Worm (Caenorhabditis elegans) whole organism, L4 larva: ENCODE data around the gene Y54G2A.45.

ENCODE experiments used
- egl-27 ChIP-seq: sonication (generic microtip); optimal IDR thresholded peaks from 3 replicates; lab custom pipeline; 2017; ENCODE audit warnings: missing biosample characterization, missing genetic modification reagents, missing genetic modification characterization
- nhr-77 ChIP-seq: fragments of 150-350 bp; optimal IDR thresholded peaks from 2 replicates; lab custom pipeline; 2014; ENCODE audit warnings: missing biosample characterization, missing genetic modification characterization
- ztf-11 ChIP-seq: fragments of 150-350 bp; optimal IDR thresholded peaks from 2 replicates; lab custom pipeline; 2014; ENCODE audit warnings: missing biosample characterization, missing genetic modification characterization

DNA sequence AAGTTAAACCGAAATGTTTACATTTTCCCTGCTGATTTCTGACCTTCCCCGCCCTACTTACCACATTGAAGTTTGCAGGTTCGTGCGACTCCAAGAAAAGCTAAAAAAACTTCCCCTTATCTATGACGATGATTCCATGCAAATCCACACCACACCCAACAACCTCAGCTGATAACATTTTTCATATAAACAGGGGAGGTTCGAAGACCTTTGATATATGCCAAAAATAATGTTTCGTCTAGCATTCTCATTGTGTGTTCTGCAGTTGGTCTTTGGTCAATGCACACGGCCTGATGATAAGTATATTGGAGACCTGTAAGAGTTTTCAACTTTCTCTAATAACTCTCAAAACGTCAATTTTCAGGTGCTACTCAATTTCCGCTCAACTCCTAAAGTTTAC is 48.5 kb downstream of the Y54G2A.45 start:
- TF ChIP-seq nhr-77 = no peak
- TF ChIP-seq ztf-11 (tag; lab: Kevin White, UChicago) = no peak
- TF ChIP-seq egl-27 (tag; lab: Kevin White, UChicago) = no peak
